Worm (Caenorhabditis elegans): Measurements from ENCODE around the gene C38D4.7.

C38D4.7 gene

ce11 chrIII:4854918-4855317 lies 43.8 kb upstream of the C38D4.7 start, which contains the start of gene C35D10.8:
C35D10.8 (plus strand) TSS chrIII:4855218.
- no peak for TF ChIP-seq ztf-4 (tag; optimal IDR thresholded peaks at IDR 0.05)
- TF ChIP-seq eor-1 (tag; optimal IDR thresholded peaks at IDR 0.05): no peak
- no peak for TF ChIP-seq egl-5 (tag; optimal IDR thresholded peaks at IDR 0.05)
- no peak for TF ChIP-seq zag-1 (tag; optimal IDR thresholded peaks at IDR 0.05)
- no peak for TF ChIP-seq nhr-67 (tag; optimal IDR thresholded peaks at IDR 0.05)
- no peak for TF ChIP-seq elt-2 (tag; optimal IDR thresholded peaks at IDR 0.05)
- TF ChIP-seq elt-1 (tag; optimal IDR thresholded peaks at IDR 0.05): no peak
- no peak for TF ChIP-seq lin-39 (tag; optimal IDR thresholded peaks at IDR 0.05)
- no peak for TF ChIP-seq fkh-2 (tag; optimal IDR thresholded peaks at IDR 0.05)
- no peak for TF ChIP-seq nfya-1 (tag; optimal IDR thresholded peaks at IDR 0.05; ENCODE audit: insufficient read depth)
- no peak for TF ChIP-seq skn-1 (tag; optimal IDR thresholded peaks at IDR 0.05)
- no peak for TF ChIP-seq ceh-16 (tag; optimal IDR thresholded peaks at IDR 0.05)

DNA sequence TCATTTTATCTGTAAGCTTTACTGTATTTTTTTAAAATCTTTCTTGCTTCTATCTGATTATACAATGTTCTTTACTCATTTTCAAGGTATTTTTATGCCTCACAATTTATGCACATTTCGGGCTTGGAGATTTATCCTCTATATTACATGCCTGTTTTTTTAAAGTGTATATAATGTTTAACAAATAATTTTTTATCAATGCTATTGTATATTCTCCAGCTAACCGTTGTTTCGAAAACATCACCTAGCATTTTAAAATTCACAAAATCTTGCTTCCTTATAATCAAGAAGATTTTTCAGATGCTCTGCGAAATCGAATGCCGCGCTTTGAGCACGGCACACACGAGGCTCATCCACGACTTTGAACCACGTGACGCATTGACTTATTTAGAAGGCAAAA lies 40.9 kb upstream of the C38D4.7 start, which contains the start of gene ced-4:
Gene ced-4 (plus strand): TSS at position 301 of the 400 bp plus-strand sequence.
- TF ChIP-seq ztf-11 (tag; optimal IDR thresholded peaks at IDR 0.05) (no peak), fkh-2 (tag; optimal IDR thresholded peaks at IDR 0.05) (no peak), elt-2 (tag; optimal IDR thresholded peaks at IDR 0.05) (no peak), ceh-16 (tag; optimal IDR thresholded peaks at IDR 0.05) (no peak), snpc-4 (tag; optimal IDR thresholded peaks at IDR 0.05) (no peak), nhr-237 (tag; optimal IDR thresholded peaks at IDR 0.05) (no peak), ama-1 (optimal IDR thresholded peaks at IDR 0.05) (no peak), elt-3 (tag; optimal IDR thresholded peaks at IDR 0.05) (no peak), ceh-82 (tag; optimal IDR thresholded peaks at IDR 0.05) (no peak), lin-39 (tag; optimal IDR thresholded peaks at IDR 0.05) (no peak), mdl-1 (tag; optimal IDR thresholded peaks at IDR 0.05) (no peak), ztf-4 (tag; optimal IDR thresholded peaks at IDR 0.05) (no peak), hmg-11 (tag; optimal IDR thresholded peaks at IDR 0.05) (no peak), nhr-76 (tag; optimal IDR thresholded peaks at IDR 0.05) (no peak), ceh-9 (tag; optimal IDR thresholded peaks at IDR 0.05) (no peak), daf-12 (tag; optimal IDR thresholded peaks at IDR 0.05) (no peak), unc-39 (tag; optimal IDR thresholded peaks at IDR 0.05) (no peak), eor-1 (tag; optimal IDR thresholded peaks at IDR 0.05) (no peak)

DNA sequence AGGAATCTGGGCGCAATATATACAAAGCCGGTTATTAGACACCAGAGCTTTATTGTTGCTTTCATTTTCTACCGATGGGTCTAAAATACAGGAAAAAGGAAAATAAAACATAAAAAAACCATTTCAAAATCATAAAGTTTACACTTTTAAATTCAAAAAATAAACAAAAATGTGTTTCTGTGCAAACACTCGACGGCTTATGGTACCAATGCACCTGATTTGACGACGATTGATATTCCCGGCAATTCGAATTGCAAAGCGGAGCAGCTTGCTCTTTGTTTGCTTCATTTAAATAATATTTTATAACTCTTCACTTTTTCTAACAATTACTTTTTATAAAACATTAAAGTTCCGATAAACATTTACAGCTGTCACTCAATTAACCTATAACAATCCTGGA lies 39.0 kb upstream of the C38D4.7 start, which contains the start of gene F26A1.1:
Gene F26A1.1 (plus strand): TSS at position 369 of the 400 bp plus-strand sequence.
- TF ChIP-seq skn-1 (tag; optimal IDR thresholded peaks at IDR 0.05) (peak; percentile 45), lin-15B (tag; optimal IDR thresholded peaks at IDR 0.05) (peak; percentile 24), fkh-2 (tag; optimal IDR thresholded peaks at IDR 0.05) (no peak), pha-4 (tag; optimal IDR thresholded peaks at IDR 0.05) (peak; percentile 71), nfya-1 (tag; optimal IDR thresholded peaks at IDR 0.05; ENCODE audit: insufficient read depth) (peak; percentile 31), nhr-28 (tag; optimal IDR thresholded peaks at IDR 0.05) (no peak)

DNA sequence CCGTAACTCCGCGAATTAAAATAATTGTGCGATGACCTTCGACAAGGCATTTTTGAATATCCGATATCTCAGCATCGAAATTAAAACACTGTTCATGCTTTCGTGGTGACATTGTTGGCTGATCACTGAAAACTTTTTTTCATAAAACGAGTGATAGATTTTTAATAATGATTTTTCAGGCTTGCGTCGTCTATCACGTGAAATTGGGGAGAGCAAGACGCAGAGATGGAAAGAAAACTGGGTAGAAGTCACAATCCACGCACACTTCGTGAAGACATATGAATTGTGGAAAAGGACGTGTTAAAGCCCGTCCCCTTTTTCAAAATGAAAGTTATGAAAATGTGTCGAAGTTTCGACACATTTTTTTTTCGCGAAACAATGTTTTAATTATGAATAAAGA lies 38.6 kb upstream of the C38D4.7 start, which contains the start of gene nonu-1:
Gene nonu-1 (minus strand): TSS at position 169 of the 400 bp plus-strand sequence.
- TF ChIP-seq nhr-77 (tag; optimal IDR thresholded peaks at IDR 0.05) (no peak), egl-5 (tag; optimal IDR thresholded peaks at IDR 0.05) (no peak), ceh-28 (tag; optimal IDR thresholded peaks at IDR 0.05) (no peak), eor-1 (tag; optimal IDR thresholded peaks at IDR 0.05) (no peak), snpc-4 (tag; optimal IDR thresholded peaks at IDR 0.05) (no peak), skn-1 (tag; optimal IDR thresholded peaks at IDR 0.05) (no peak), aly-2 (tag; optimal IDR thresholded peaks at IDR 0.05) (no peak), elt-3 (tag; optimal IDR thresholded peaks at IDR 0.05) (no peak), ceh-9 (tag; optimal IDR thresholded peaks at IDR 0.05) (no peak), egl-27 (tag; optimal IDR thresholded peaks at IDR 0.05) (no peak), ZK546.5 (tag; optimal IDR thresholded peaks at IDR 0.05) (no peak), unc-62 (GFP tag; optimal IDR thresholded peaks at IDR 0.05) (no peak), fos-1 (tag; optimal IDR thresholded peaks at IDR 0.05) (no peak), ztf-11 (tag; optimal IDR thresholded peaks at IDR 0.05) (no peak), lsy-12 (tag; optimal IDR thresholded peaks at IDR 0.05) (no peak), lin-39 (tag; optimal IDR thresholded peaks at IDR 0.05) (no peak), nhr-28 (tag; optimal IDR thresholded peaks at IDR 0.05) (no peak), ceh-16 (tag; optimal IDR thresholded peaks at IDR 0.05) (no peak), fkh-10 (GFP tag; optimal IDR thresholded peaks at IDR 0.05) (no peak), sea-2 (GFP tag; optimal IDR thresholded peaks at IDR 0.05) (no peak)
